Worm (Caenorhabditis elegans) whole organism, L4 larva: ENCODE results near the gene ins-13.

Experiments used
- F49E8.2 ChIP-seq: sonication (generic microtip); optimal IDR thresholded peaks from 2 replicates; lab custom pipeline; 2016; ENCODE audit warnings: missing compliant biosample characterization, mild to moderate bottlenecking, missing genetic modification characterization, borderline replicate concordance
- T26A8.4 ChIP-seq: fragments of 200-800 bp; sonication (Bioruptor generic); IDR thresholded peaks from 2 replicates; pipeline ENCODE4 v1.3.6; 2022; ENCODE audit warnings: missing genetic modification characterization, missing compliant biosample characterization
- Y105C5A.15 ChIP-seq: fragments of 200-800 bp; sonication (Bioruptor generic); IDR thresholded peaks from 2 replicates; pipeline ENCODE4 v1.3.6; 2022; ENCODE audit warnings: missing genetic modification characterization, missing compliant biosample characterization
- Y48G9A.11 ChIP-seq: fragments of 200-800 bp; sonication (Bioruptor generic); IDR thresholded peaks from 2 replicates; pipeline ENCODE4 v1.3.6; 2022; ENCODE audit warnings: missing genetic modification reagents, missing genetic modification characterization, missing compliant biosample characterization
- ZK337.2 ChIP-seq: fragments of 200-800 bp; sonication (Bioruptor generic); IDR thresholded peaks from 2 replicates; pipeline ENCODE4 v1.3.6; 2022; ENCODE audit warnings: missing genetic modification reagents, missing genetic modification characterization, missing compliant biosample characterization
- aha-1 ChIP-seq: fragments of 150-350 bp; peaks from one replicate; lab custom pipeline; 2014; ENCODE audit warnings: missing biosample characterization, missing genetic modification characterization
- daf-12 ChIP-seq: fragments of 150-350 bp; optimal IDR thresholded peaks from 2 replicates; lab custom pipeline; 2014; ENCODE audit warnings: missing biosample characterization, missing genetic modification reagents, missing genetic modification characterization
- daf-16 ChIP-seq, 3 experiments: sonication (generic microtip); optimal IDR thresholded peaks; 2 replicates each; lab custom pipeline; 2016 to 2017; ENCODE audit warnings: missing genetic modification characterization in 3 of 3, missing genetic modification reagents in 3 of 3, mild to moderate bottlenecking in 2 of 3, missing compliant biosample characterization in 2 of 3, missing biosample characterization in 1 of 3, moderate library complexity in 1 of 3
- dmd-6 ChIP-seq: fragments of 200-800 bp; sonication (Bioruptor generic); IDR thresholded peaks from 2 replicates; pipeline ENCODE4 v1.3.6; 2022; ENCODE audit warnings: missing genetic modification reagents, missing genetic modification characterization, missing compliant biosample characterization
- duxl-1 ChIP-seq: sonication (generic microtip); optimal IDR thresholded peaks from 2 replicates; lab custom pipeline; 2016; ENCODE audit warnings: mild to moderate bottlenecking, missing genetic modification characterization, moderate library complexity, missing compliant biosample characterization; ENCODE audit not compliant: poor library complexity
- dve-1 ChIP-seq: sonication (generic microtip); optimal IDR thresholded peaks from 2 replicates; lab custom pipeline; 2017; ENCODE audit warnings: antibody characterized with exemption, mild to moderate bottlenecking, missing genetic modification characterization, missing compliant biosample characterization; ENCODE audit not compliant: insufficient read depth
- hif-1 ChIP-seq, 2 experiments: sonication (generic microtip); optimal IDR thresholded peaks; 2 replicates each; lab custom pipeline; 2016 to 2017; ENCODE audit warnings: missing compliant biosample characterization in 2 of 2, missing genetic modification characterization in 2 of 2, missing genetic modification reagents in 2 of 2, missing genotype in 2 of 2, mild to moderate bottlenecking in 1 of 2
- hlh-11 ChIP-seq: fragments of 200-800 bp; sonication (Bioruptor generic); optimal IDR thresholded peaks from 2 replicates; lab custom pipeline; 2018; ENCODE audit warnings: mild to moderate bottlenecking, missing genetic modification characterization, missing compliant biosample characterization
- hmg-1.1 ChIP-seq: fragments of 200-800 bp; sonication (Bioruptor generic); IDR thresholded peaks from 2 replicates; pipeline ENCODE4 v1.3.6; 2022; ENCODE audit warnings: missing genetic modification reagents, missing genetic modification characterization, missing compliant biosample characterization
- jun-1 ChIP-seq: fragments of 150-350 bp; optimal IDR thresholded peaks from 2 replicates; lab custom pipeline; 2014; ENCODE audit warnings: missing biosample characterization, missing genetic modification reagents, missing genetic modification characterization
- lim-7 ChIP-seq: fragments of 200-800 bp; sonication (Bioruptor generic); IDR thresholded peaks from 2 replicates; pipeline ENCODE4 v1.3.6; 2022; ENCODE audit warnings: missing genetic modification characterization, missing compliant biosample characterization
- lin-13 ChIP-seq: fragments of 150-350 bp; optimal IDR thresholded peaks from 2 replicates; lab custom pipeline; 2014; ENCODE audit warnings: missing biosample characterization, missing genetic modification reagents, missing genetic modification characterization
- lsy-2 ChIP-seq, 2 experiments: fragments of 150-350 bp in 1 of 2; sonication (generic microtip) in 1 of 2; optimal IDR thresholded peaks; 2 replicates each; lab custom pipeline; 2014 to 2017; ENCODE audit warnings: missing biosample characterization in 2 of 2, missing genetic modification characterization in 2 of 2
- madf-9 ChIP-seq: fragments of 200-800 bp; sonication (Bioruptor generic); conservative IDR thresholded peaks from 2 replicates; pipeline ENCODE4 v1.3.6; 2022; ENCODE audit warnings: missing genetic modification reagents, missing genetic modification characterization, missing compliant biosample characterization
- mdl-1 ChIP-seq, 2 experiments: fragments of 150-350 bp in 1 of 2; sonication (generic microtip) in 1 of 2; optimal IDR thresholded peaks; 2 replicates each; lab custom pipeline; 2014 to 2017; ENCODE audit warnings: missing biosample characterization in 2 of 2, missing genetic modification characterization in 2 of 2
- mes-2 ChIP-seq: sonication (generic microtip); optimal IDR thresholded peaks from 2 replicates; lab custom pipeline; 2016; ENCODE audit warnings: missing genotype, mild to moderate bottlenecking, missing genetic modification characterization, missing compliant biosample characterization; ENCODE audit not compliant: poor library complexity, severe bottlenecking
- mxl-2 ChIP-seq: fragments of 200-800 bp; sonication (Bioruptor generic); conservative IDR thresholded peaks from 2 replicates; pipeline ENCODE4 v1.3.6; 2022; ENCODE audit warnings: missing genetic modification reagents, missing genetic modification characterization, missing compliant biosample characterization
- mxl-3 ChIP-seq: fragments of 200-800 bp; sonication (Bioruptor generic); optimal IDR thresholded peaks from 2 replicates; lab custom pipeline; 2018; ENCODE audit warnings: mild to moderate bottlenecking, missing genetic modification characterization, missing compliant biosample characterization
- nhr-10 ChIP-seq: fragments of 150-350 bp; optimal IDR thresholded peaks from 2 replicates; lab custom pipeline; 2014; ENCODE audit warnings: missing biosample characterization, missing genetic modification characterization
- nhr-28 ChIP-seq: fragments of 150-350 bp; optimal IDR thresholded peaks from 2 replicates; lab custom pipeline; 2014; ENCODE audit warnings: missing biosample characterization, missing genetic modification characterization
- nhr-42 ChIP-seq: fragments of 200-800 bp; sonication (Bioruptor generic); IDR thresholded peaks from 2 replicates; pipeline ENCODE4 v1.3.6; 2022; ENCODE audit warnings: missing genetic modification characterization, missing compliant biosample characterization
- nhr-76 ChIP-seq: fragments of 150-350 bp; optimal IDR thresholded peaks from 2 replicates; lab custom pipeline; 2014; ENCODE audit warnings: missing biosample characterization, missing genetic modification characterization
- nhr-77 ChIP-seq: fragments of 150-350 bp; optimal IDR thresholded peaks from 2 replicates; lab custom pipeline; 2014; ENCODE audit warnings: missing biosample characterization, missing genetic modification characterization
- php-3 ChIP-seq: fragments of 200-800 bp; sonication (Bioruptor generic); IDR thresholded peaks from 2 replicates; pipeline ENCODE4 v1.3.6; 2022; ENCODE audit warnings: missing genetic modification reagents, missing genetic modification characterization, missing compliant biosample characterization
- pqm-1 ChIP-seq: sonication (generic microtip); optimal IDR thresholded peaks from 2 replicates; lab custom pipeline; 2017; ENCODE audit warnings: missing biosample characterization, missing genetic modification characterization
- rbr-2 ChIP-seq: sonication (generic microtip); optimal IDR thresholded peaks from 2 replicates; lab custom pipeline; 2016; ENCODE audit warnings: missing genotype, missing genetic modification characterization, missing compliant biosample characterization
- set-16 ChIP-seq: fragments of 200-800 bp; sonication (Bioruptor generic); IDR thresholded peaks from 2 replicates; pipeline ENCODE4 v1.3.6; 2022; ENCODE audit warnings: missing genetic modification reagents, missing genetic modification characterization, missing compliant biosample characterization
- tra-1 ChIP-seq: fragments of 200-800 bp; sonication (Bioruptor generic); IDR thresholded peaks from 2 replicates; pipeline ENCODE4 v1.3.6; 2022; ENCODE audit warnings: missing genetic modification reagents, missing genetic modification characterization, missing compliant biosample characterization
- unc-130 ChIP-seq: sonication (generic microtip); optimal IDR thresholded peaks from 2 replicates; lab custom pipeline; 2016; ENCODE audit warnings: missing genetic modification reagents, missing genetic modification characterization, missing compliant biosample characterization
- unc-39 ChIP-seq: sonication (generic microtip); optimal IDR thresholded peaks from 2 replicates; lab custom pipeline; 2017; ENCODE audit warnings: missing biosample characterization, missing genetic modification characterization
- unc-62 ChIP-seq, 3 experiments: fragments of 150-350 bp in 1 of 3; sonication (generic microtip); optimal IDR thresholded peaks in 2 of 3; peaks in 1 of 3; 1 replicate in 1 of 3; 2 replicates in 2 of 3; lab custom pipeline; 2014 to 2017; ENCODE audit warnings: missing biosample characterization in 3 of 3, missing genetic modification characterization in 3 of 3, missing genetic modification reagents in 3 of 3, missing genotype in 1 of 3
- zip-11 ChIP-seq: fragments of 200-800 bp; sonication (Bioruptor generic); IDR thresholded peaks from 2 replicates; pipeline ENCODE4 v1.3.6; 2022; ENCODE audit warnings: missing genetic modification characterization, missing compliant biosample characterization

ins-13 gene

ce11 chrII:5515542-5515941 lies 29.1 kb downstream of the ins-13 start, which contains the start of gene ZK177.3:
Gene ZK177.3 (plus strand): TSS chrII:5515842.
- no peak for TF ChIP-seq unc-130
- TF ChIP-seq pqm-1, result peak; percentile 40

ce11 chrII:5514846-5515245 lies 29.8 kb downstream of the ins-13 start, which contains the start of gene sahd-1:
Gene sahd-1 (minus strand): TSS chrII:5514945.
- no peak for TF ChIP-seq unc-39
- peak; percentile 40 for TF ChIP-seq pqm-1
- no peak for TF ChIP-seq lin-13
- peak; percentile 46 for TF ChIP-seq aha-1 (tag; lab: Kevin White, UChicago)
- no peak for TF ChIP-seq nhr-76 (tag; lab: Kevin White, UChicago)
- TF ChIP-seq nhr-77, result no peak
- TF ChIP-seq nhr-10 (tag; lab: Kevin White, UChicago), result no peak
- no peak for TF ChIP-seq daf-12 (tag; lab: Kevin White, UChicago)

- TF ChIP-seq pqm-1 (peak; percentile 86), tra-1 (peak; percentile 82; the same call in 1 of the 2 replicates), zip-11 (no peak), lim-7 (GFP tag; lab: Robert Waterston, UW) (no peak), dmd-6 (GFP tag; lab: Robert Waterston, UW) (peak; percentile 94), daf-16 (GFP tag; optimal IDR thresholded peaks at IDR 0.05; lab: Kevin White, UChicago) (no peak), daf-16 (tag; optimal IDR thresholded peaks at IDR 0.05; lab: Kevin White, UChicago) (peak; percentile 44), nhr-77 (peak; percentile 76), dve-1 (tag; lab: Kevin White, UChicago) (peak; percentile 77), mxl-3 (GFP tag; lab: Kevin White, UChicago) (peak; percentile 13), mdl-1 (tag; optimal IDR thresholded peaks at IDR 0.05; lab: Kevin White, UChicago) (no peak), hlh-11 (tag; lab: Kevin White, UChicago) (peak; percentile 65), php-3 (GFP tag; lab: Robert Waterston, UW) (no peak), nhr-28 (peak; percentile 76)
Observed at ce11 chrII:5512473-5513097, 32.1 kb downstream of the ins-13 start.

- TF ChIP-seq mes-2 (tag; lab: Kevin White, UChicago), result peak; percentile 80
- no peak for TF ChIP-seq T26A8.4 (GFP tag; lab: Robert Waterston, UW)
- peak; percentile 55; the same call in 1 of the 2 replicates for TF ChIP-seq Y48G9A.11
- no peak for TF ChIP-seq jun-1 (tag; lab: Kevin White, UChicago)
- TF ChIP-seq set-16 (GFP tag; lab: Robert Waterston, UW), result no peak
- TF ChIP-seq hif-1 (tag; optimal IDR thresholded peaks at IDR 0.05; lab: Kevin White, UChicago), result peak in 1 of 2 experiments; percentile 28
- no peak for TF ChIP-seq Y105C5A.15 (GFP tag; lab: Robert Waterston, UW)
- TF ChIP-seq duxl-1 (tag; lab: Kevin White, UChicago), result peak; percentile 17
- peak in 1 of 2 experiments; percentile 13 for TF ChIP-seq lsy-2 (tag; optimal IDR thresholded peaks at IDR 0.05; lab: Kevin White, UChicago)
- TF ChIP-seq aha-1 (tag; lab: Kevin White, UChicago), result peak; percentile 46
- TF ChIP-seq ZK337.2 (GFP tag; lab: Robert Waterston, UW), result 0 out of 2 replicates have a peak, but pooled peaks have one; percentile 49
- 0 out of 2 replicates have a peak, but pooled peaks have one; percentile 14 for TF ChIP-seq dmd-6 (GFP tag; lab: Robert Waterston, UW)
- TF ChIP-seq rbr-2 (tag; lab: Kevin White, UChicago), result peak; percentile 2
- no peak for TF ChIP-seq hmg-1.1
- TF ChIP-seq madf-9 (GFP tag; lab: Robert Waterston, UW), result 0 out of 2 replicates have a peak, but pooled peaks have one; percentile 41
- TF ChIP-seq unc-62 (GFP tag; optimal IDR thresholded peaks at IDR 0.05 in 1 of 2; lab: Kevin White, UChicago), result peak in 1 of 2 experiments; percentile 53
- TF ChIP-seq unc-62 (tag; optimal IDR thresholded peaks at IDR 0.05; lab: Kevin White, UChicago), result no peak
- no peak for TF ChIP-seq mxl-2 (GFP tag; lab: Robert Waterston, UW)
- TF ChIP-seq nhr-42 (GFP tag; lab: Robert Waterston, UW), result no peak
- TF ChIP-seq unc-130, result peak; percentile 72
- TF ChIP-seq F49E8.2 (tag; lab: Kevin White, UChicago), result peak; percentile 43
Observed at ce11 chrII:5511417-5512353, 33.0 kb downstream of the ins-13 start.
